Worm (Caenorhabditis elegans) whole organism, L1 larva: ENCODE measurements around the gene F45E1.2.

Experiments
- efl-1 ChIP-seq, 4 experiments: fragments of 150-350 bp; optimal IDR thresholded peaks in 3 of 4; peaks in 1 of 4; 1 replicate in 1 of 4; 2 replicates in 3 of 4; lab custom pipeline; 2014; ENCODE audit warnings: missing biosample characterization in 2 of 4, missing genetic modification characterization in 2 of 4, missing genetic modification reagents in 2 of 4
- nhr-19 ChIP-seq: fragments of 200-800 bp; sonication (Bioruptor generic); conservative IDR thresholded peaks from 2 replicates; pipeline ENCODE4 v1.3.6; 2022; ENCODE audit warnings: missing genetic modification characterization, missing compliant biosample characterization
- nhr-47 ChIP-seq: sonication (generic microtip); optimal IDR thresholded peaks from 2 replicates; lab custom pipeline; 2016; ENCODE audit warnings: mild to moderate bottlenecking, missing genetic modification characterization, moderate library complexity, missing compliant biosample characterization
- nhr-77 ChIP-seq: fragments of 150-350 bp; optimal IDR thresholded peaks from 2 replicates; lab custom pipeline; 2014; ENCODE audit warnings: missing biosample characterization, missing genetic modification characterization
- unc-130 ChIP-seq: fragments of 150-350 bp; optimal IDR thresholded peaks from 2 replicates; lab custom pipeline; 2017; ENCODE audit warnings: missing biosample characterization, missing genetic modification characterization, inconsistent platforms
- unc-62 ChIP-seq: fragments of 150-350 bp; optimal IDR thresholded peaks from 2 replicates; lab custom pipeline; 2014; ENCODE audit warnings: missing biosample characterization, missing genetic modification reagents, missing genetic modification characterization

DNA sequence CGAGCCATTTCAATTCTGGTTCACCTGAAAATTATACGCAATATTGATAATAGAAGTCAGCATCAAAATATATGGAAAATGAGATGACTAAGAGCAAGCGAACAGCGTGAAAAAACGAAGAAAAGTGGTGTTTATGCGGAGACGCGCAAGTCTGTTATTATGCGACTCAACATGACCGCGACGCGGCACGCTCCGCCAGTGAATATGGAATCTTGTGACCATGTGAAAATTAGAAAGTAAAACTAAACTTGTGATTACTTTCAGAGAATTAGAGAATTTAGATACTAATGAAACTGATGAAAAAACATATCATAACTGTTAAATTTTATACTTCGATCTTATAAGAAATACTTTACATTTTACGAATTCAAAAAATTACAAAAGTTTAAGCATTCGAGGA, 21.5 kb upstream of the F45E1.2 start, which contains the start of gene his-71:
- TF ChIP-seq nhr-19 (GFP tag; lab: Robert Waterston, UW) (no peak), unc-130 (tag; lab: Kevin White, UChicago) (no peak), nhr-47 (tag; lab: Kevin White, UChicago) (no peak), efl-1 (optimal IDR thresholded peaks at IDR 0.05; lab: Kevin White, UChicago) (no peak), efl-1 (GFP tag; optimal IDR thresholded peaks at IDR 0.05 in 1 of 2; lab: Kevin White, UChicago) (no peak), nhr-77 (tag; lab: Kevin White, UChicago) (no peak), unc-62 (GFP tag; lab: Kevin White, UChicago) (no peak)
